Fruit fly (Drosophila melanogaster) whole organism, pupa: ENCODE data around the gene CG11158.

ENCODE experiments used
- CG13204 ChIP-seq: fragments of 200-800 bp; sonication (Bioruptor generic); optimal IDR thresholded peaks from 2 replicates; lab custom pipeline; 2018; ENCODE audit warnings: missing biosample characterization, mild to moderate bottlenecking, missing genetic modification characterization, moderate library complexity
- CG17806 ChIP-seq: fragments of 200-800 bp; sonication (Bioruptor generic); optimal IDR thresholded peaks from 2 replicates; lab custom pipeline; 2018; ENCODE audit warnings: missing biosample characterization, mild to moderate bottlenecking, missing genetic modification characterization, moderate library complexity
- CG4496 ChIP-seq: fragments of 200-800 bp; sonication (Bioruptor generic); IDR thresholded peaks from 3 replicates; pipeline ENCODE4 v1.3.6; 2022; ENCODE audit warnings: missing biosample characterization, missing genetic modification characterization
- D1 ChIP-seq: fragments of 200-800 bp; sonication (Bioruptor generic); optimal IDR thresholded peaks from 2 replicates; lab custom pipeline; 2018; ENCODE audit warnings: missing biosample characterization, mild to moderate bottlenecking, missing genetic modification characterization, moderate library complexity
- EcR ChIP-seq: fragments of 200-800 bp; sonication (Bioruptor generic); optimal IDR thresholded peaks from 3 replicates; lab custom pipeline; 2019; ENCODE audit warnings: missing biosample characterization, missing genetic modification characterization, mild to moderate bottlenecking, moderate library complexity, missing genetic modification reagents
- Pif1B ChIP-seq: fragments of 200-800 bp; sonication (Bioruptor generic); optimal IDR thresholded peaks from 3 replicates; lab custom pipeline; 2016; ENCODE audit warnings: missing biosample characterization, missing genetic modification characterization
- Snoo ChIP-seq: fragments of 200-800 bp; sonication (Bioruptor generic); optimal IDR thresholded peaks from 3 replicates; lab custom pipeline; 2017; ENCODE audit warnings: missing biosample characterization, mild to moderate bottlenecking, missing genetic modification characterization, inconsistent platforms
- gl ChIP-seq: fragments of 200-800 bp; sonication (Bioruptor generic); optimal IDR thresholded peaks from 2 replicates; lab custom pipeline; 2018; ENCODE audit warnings: missing biosample characterization, mild to moderate bottlenecking, missing genetic modification characterization

DNA sequence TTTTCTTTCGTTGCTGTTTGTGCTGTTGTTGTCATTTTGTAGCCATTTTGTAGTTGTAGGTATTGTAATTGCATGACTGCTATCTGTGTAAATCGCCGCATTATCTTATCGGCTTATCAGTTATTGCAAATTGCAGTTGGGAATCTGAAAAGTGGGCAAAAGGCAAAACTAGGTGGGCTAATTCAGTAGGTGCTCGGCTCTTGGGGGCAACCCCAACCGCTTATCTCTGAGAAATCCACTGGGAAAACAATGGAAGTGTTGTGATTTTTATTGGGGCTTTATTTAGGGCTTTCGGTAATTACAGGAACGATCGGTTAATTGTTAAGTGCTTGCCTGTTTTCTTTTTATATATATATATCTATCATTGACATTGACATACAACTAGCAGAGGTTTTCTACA lies 31.6 kb upstream of the CG11158 start:
- TF ChIP-seq EcR (GFP tag; lab: Kevin White, UChicago): no peak
- TF ChIP-seq CG13204 (GFP tag; lab: Kevin White, UChicago): no peak
- no peak for TF ChIP-seq gl (tag; lab: Kevin White, UChicago)
- TF ChIP-seq CG4496 (GFP tag; lab: Robert Waterston, UW): no peak
- no peak for TF ChIP-seq D1 (tag; lab: Kevin White, UChicago)
- no peak for TF ChIP-seq Pif1B (GFP tag; lab: Kevin White, UChicago)
- TF ChIP-seq CG17806: no peak
- TF ChIP-seq Snoo (tag; lab: Kevin White, UChicago): no peak
